Worm (Caenorhabditis elegans): Measurements from ENCODE around the gene F22B8.3.
A peak's percentile ranks its signal among the peaks of the same experiment; 100 is the strongest.

F22B8.3 gene

ce11 chrV:16132215-16132614 is 41.4 kb downstream of the F22B8.3 start:
- TF ChIP-seq sma-3 (GFP tag; optimal IDR thresholded peaks at IDR 0.05), result no peak
- no peak for TF ChIP-seq R02D3.7 (tag; optimal IDR thresholded peaks at IDR 0.05)
- TF ChIP-seq nhr-129 (tag; optimal IDR thresholded peaks at IDR 0.05), result peak; percentile 38

- TF ChIP-seq sem-4 (tag; optimal IDR thresholded peaks at IDR 0.05) (no peak), zag-1 (tag; optimal IDR thresholded peaks at IDR 0.05) (no peak), nhr-23 (tag; optimal IDR thresholded peaks at IDR 0.05) (no peak), ZK546.5 (tag; optimal IDR thresholded peaks at IDR 0.05) (no peak), mbf-1 (tag; optimal IDR thresholded peaks at IDR 0.05) (no peak), ama-1 (optimal IDR thresholded peaks at IDR 0.05) (no peak), nhr-10 (tag; optimal IDR thresholded peaks at IDR 0.05) (no peak), dmd-4 (tag; optimal IDR thresholded peaks at IDR 0.05) (no peak), snpc-4 (tag; optimal IDR thresholded peaks at IDR 0.05) (no peak), nhr-21 (tag; optimal IDR thresholded peaks at IDR 0.05) (no peak), lsy-2 (tag; optimal IDR thresholded peaks at IDR 0.05) (no peak), peb-1 (tag; optimal IDR thresholded peaks at IDR 0.05) (no peak), ztf-1 (GFP tag; conservative IDR thresholded peaks at IDR 0.05) (no peak), alr-1 (tag; optimal IDR thresholded peaks at IDR 0.05) (no peak), unc-39 (tag; optimal IDR thresholded peaks at IDR 0.05) (no peak), gmeb-1 (tag; optimal IDR thresholded peaks at IDR 0.05) (no peak), elt-3 (tag; optimal IDR thresholded peaks at IDR 0.05) (no peak)
These were observed 41.9 kb downstream of the F22B8.3 start, which contains the start of gene fbxa-144 for ce11 chrV:16132705-16133104. fbxa-144 (minus strand) TSS chrV:16132805.

DNA sequence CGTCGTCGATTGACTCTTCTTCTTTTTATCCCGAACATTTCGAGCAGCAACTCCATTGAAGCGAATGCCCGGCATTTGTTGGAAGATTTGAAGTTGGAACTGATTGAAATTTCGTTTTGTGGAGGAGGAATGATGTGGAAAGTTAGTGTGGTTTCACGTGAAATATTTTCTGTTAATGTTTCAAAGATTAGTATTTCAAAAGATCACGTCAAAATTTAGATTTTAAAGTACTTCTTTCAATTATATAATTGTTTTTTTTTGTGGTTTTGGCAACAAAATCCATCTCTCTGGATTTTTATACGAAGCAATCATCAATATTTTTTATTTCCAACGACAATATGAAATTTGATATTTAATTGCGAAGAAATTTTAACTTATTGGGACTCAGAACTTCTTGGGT is 46.3 kb downstream of the F22B8.3 start, which contains the start of gene F44G3.7:
TSS of gene F44G3.7 (minus strand) at position 101 of the 400 bp plus-strand sequence.
- no peak for TF ChIP-seq nhr-77 (tag; optimal IDR thresholded peaks at IDR 0.05)
- TF ChIP-seq ceh-82 (tag; optimal IDR thresholded peaks at IDR 0.05), result no peak

DNA sequence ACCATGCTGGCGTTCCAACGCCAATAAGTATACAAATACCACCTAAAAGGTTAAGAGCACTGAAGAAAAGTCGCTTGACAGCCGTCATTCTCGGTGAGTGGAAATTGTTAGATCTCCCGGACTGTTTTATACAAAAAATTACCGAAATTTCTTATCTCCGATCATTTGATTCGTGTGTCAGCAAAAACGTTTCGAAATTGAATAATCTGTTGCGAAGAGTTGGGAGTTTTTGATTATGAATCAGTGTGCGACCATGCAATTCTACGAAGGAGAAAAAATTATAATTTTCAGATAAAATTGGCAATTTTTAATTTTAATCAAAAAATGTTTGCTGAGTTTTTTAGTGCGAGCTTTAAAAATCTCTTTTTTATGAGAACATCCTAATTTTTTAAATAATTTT is 48.7 kb downstream of the F22B8.3 start, which contains the start of gene clc-11:
TSS of gene clc-11 (minus strand) at position 101 of the 400 bp plus-strand sequence.
- TF ChIP-seq sma-3 (GFP tag; optimal IDR thresholded peaks at IDR 0.05) (no peak), fos-1 (tag; optimal IDR thresholded peaks at IDR 0.05) (peak; percentile 31), unc-55 (GFP tag; optimal IDR thresholded peaks at IDR 0.05) (no peak)

ce11 chrV:16141071-16141470 is 50.3 kb downstream of the F22B8.3 start, which contains the start of gene clc-32:
clc-32 (minus strand) TSS chrV:16141171.
- TF ChIP-seq ztf-1 (GFP tag; conservative IDR thresholded peaks at IDR 0.05), result no peak
- TF ChIP-seq mdl-1 (tag; optimal IDR thresholded peaks at IDR 0.05), result no peak
- no peak for TF ChIP-seq ZK546.5 (tag; optimal IDR thresholded peaks at IDR 0.05)
- no peak for TF ChIP-seq ztf-11 (tag; optimal IDR thresholded peaks at IDR 0.05)
- no peak for TF ChIP-seq ceh-82 (tag; optimal IDR thresholded peaks at IDR 0.05)
- no peak for TF ChIP-seq nhr-77 (tag; optimal IDR thresholded peaks at IDR 0.05)
- no peak for TF ChIP-seq nhr-237 (tag; optimal IDR thresholded peaks at IDR 0.05)
- TF ChIP-seq nhr-10 (tag; optimal IDR thresholded peaks at IDR 0.05), result no peak
- TF ChIP-seq sma-3 (GFP tag; optimal IDR thresholded peaks at IDR 0.05), result no peak
- TF ChIP-seq unc-62 (GFP tag; optimal IDR thresholded peaks at IDR 0.05), result no peak
- TF ChIP-seq elt-3 (tag; optimal IDR thresholded peaks at IDR 0.05), result no peak
- no peak for TF ChIP-seq sem-4 (tag; optimal IDR thresholded peaks at IDR 0.05)
- TF ChIP-seq mbf-1 (tag; optimal IDR thresholded peaks at IDR 0.05), result no peak
- TF ChIP-seq gmeb-1 (tag; optimal IDR thresholded peaks at IDR 0.05), result no peak
- TF ChIP-seq unc-55 (GFP tag; optimal IDR thresholded peaks at IDR 0.05), result no peak
- no peak for TF ChIP-seq alr-1 (tag; optimal IDR thresholded peaks at IDR 0.05)
- no peak for TF ChIP-seq ceh-16 (tag; optimal IDR thresholded peaks at IDR 0.05)
- no peak for TF ChIP-seq lin-39 (tag; optimal IDR thresholded peaks at IDR 0.05)
- TF ChIP-seq nhr-25 (tag; optimal IDR thresholded peaks at IDR 0.05), result no peak
- no peak for TF ChIP-seq lsy-2 (tag; optimal IDR thresholded peaks at IDR 0.05)

Measured in whole organism, L2 larva.